Worm (Caenorhabditis elegans) whole organism, L2 larva: ENCODE data around the gene col-110.

ENCODE experiments used
- C34F6.9 ChIP-seq: fragments of 150-350 bp; optimal IDR thresholded peaks from 2 replicates; lab custom pipeline; 2014; ENCODE audit warnings: missing biosample characterization, missing genetic modification characterization
- F13H6.1 ChIP-seq: sonication (generic microtip); optimal IDR thresholded peaks from 2 replicates; lab custom pipeline; 2016; ENCODE audit warnings: missing genetic modification characterization, missing compliant biosample characterization
- R02D3.7 ChIP-seq: fragments of 150-350 bp; optimal IDR thresholded peaks from 2 replicates; lab custom pipeline; 2014; ENCODE audit warnings: missing biosample characterization, missing genetic modification characterization
- ZK546.5 ChIP-seq: sonication (generic microtip); optimal IDR thresholded peaks from 2 replicates; lab custom pipeline; 2017; ENCODE audit warnings: missing biosample characterization, missing genetic modification characterization
- alr-1 ChIP-seq: fragments of 150-350 bp; optimal IDR thresholded peaks from 2 replicates; lab custom pipeline; 2014; ENCODE audit warnings: missing biosample characterization, missing genetic modification characterization
- aly-2 ChIP-seq: fragments of 150-350 bp; optimal IDR thresholded peaks from 2 replicates; lab custom pipeline; 2014; ENCODE audit warnings: missing biosample characterization, missing genetic modification characterization
- ama-1 ChIP-seq: fragments of 150-350 bp; optimal IDR thresholded peaks from 2 replicates; lab custom pipeline; 2018; ENCODE audit warnings: inconsistent platforms
- blmp-1 ChIP-seq: sonication (generic microtip); optimal IDR thresholded peaks from 2 replicates; lab custom pipeline; 2017; ENCODE audit warnings: missing genetic modification characterization, mild to moderate bottlenecking, missing compliant biosample characterization, antibody characterized with exemption, moderate library complexity; ENCODE audit not compliant: insufficient read depth
- ceh-16 ChIP-seq: fragments of 150-350 bp; optimal IDR thresholded peaks from 2 replicates; lab custom pipeline; 2014; ENCODE audit warnings: missing biosample characterization, missing genetic modification characterization
- ceh-82 ChIP-seq: fragments of 150-350 bp; optimal IDR thresholded peaks from 2 replicates; lab custom pipeline; 2014; ENCODE audit warnings: missing biosample characterization, missing genetic modification characterization
- crh-2 ChIP-seq: sonication (generic microtip); optimal IDR thresholded peaks from 2 replicates; lab custom pipeline; 2017; ENCODE audit warnings: missing biosample characterization, missing genetic modification characterization
- dmd-4 ChIP-seq: sonication (generic microtip); optimal IDR thresholded peaks from 2 replicates; lab custom pipeline; 2017; ENCODE audit warnings: missing biosample characterization, missing genetic modification characterization
- egl-27 ChIP-seq: sonication (generic microtip); optimal IDR thresholded peaks from 3 replicates; lab custom pipeline; 2017; ENCODE audit warnings: missing biosample characterization, missing genetic modification reagents, missing genetic modification characterization
- gmeb-1 ChIP-seq: fragments of 150-350 bp; optimal IDR thresholded peaks from 2 replicates; lab custom pipeline; 2014; ENCODE audit warnings: missing biosample characterization, missing genetic modification characterization
- lin-11 ChIP-seq: fragments of 150-350 bp; sonication (generic microtip); optimal IDR thresholded peaks from 2 replicates; lab custom pipeline; 2014; ENCODE audit warnings: missing biosample characterization, missing genetic modification characterization, inconsistent platforms, mixed read lengths
- lin-13 ChIP-seq: fragments of 150-350 bp; optimal IDR thresholded peaks from 2 replicates; lab custom pipeline; 2014; ENCODE audit warnings: missing biosample characterization, missing genetic modification reagents, missing genetic modification characterization
- lsy-2 ChIP-seq, 2 experiments: fragments of 150-350 bp in 1 of 2; sonication (generic microtip) in 1 of 2; optimal IDR thresholded peaks; 2 replicates each; lab custom pipeline; 2014 to 2017; ENCODE audit warnings: missing biosample characterization in 2 of 2, missing genetic modification characterization in 2 of 2
- mab-5 ChIP-seq: fragments of 150-350 bp; optimal IDR thresholded peaks from 2 replicates; lab custom pipeline; 2014; ENCODE audit warnings: missing biosample characterization, missing genetic modification characterization
- mbf-1 ChIP-seq: sonication (generic microtip); optimal IDR thresholded peaks from 2 replicates; lab custom pipeline; 2017; ENCODE audit warnings: missing biosample characterization, missing genetic modification characterization
- mdl-1 ChIP-seq, 2 experiments: fragments of 150-350 bp in 1 of 2; sonication (generic microtip) in 1 of 2; optimal IDR thresholded peaks; 2 replicates each; lab custom pipeline; 2017; ENCODE audit warnings: missing biosample characterization in 2 of 2, missing genetic modification characterization in 2 of 2
- nhr-10 ChIP-seq: sonication (generic microtip); optimal IDR thresholded peaks from 2 replicates; lab custom pipeline; 2017; ENCODE audit warnings: missing biosample characterization, missing genetic modification characterization
- nhr-11 ChIP-seq: fragments of 150-350 bp; optimal IDR thresholded peaks from 2 replicates; lab custom pipeline; 2014; ENCODE audit warnings: missing biosample characterization, missing genetic modification characterization
- nhr-12 ChIP-seq: fragments of 150-350 bp; optimal IDR thresholded peaks from 2 replicates; lab custom pipeline; 2014; ENCODE audit warnings: missing biosample characterization, missing genetic modification characterization
- nhr-129 ChIP-seq: fragments of 150-350 bp; optimal IDR thresholded peaks from 2 replicates; lab custom pipeline; 2014; ENCODE audit warnings: missing biosample characterization, missing genetic modification characterization
- nhr-23 ChIP-seq: fragments of 150-350 bp; optimal IDR thresholded peaks from 2 replicates; lab custom pipeline; 2014; ENCODE audit warnings: missing biosample characterization, missing genetic modification reagents, missing genetic modification characterization
- nhr-237 ChIP-seq: fragments of 150-350 bp; optimal IDR thresholded peaks from 2 replicates; lab custom pipeline; 2014; ENCODE audit warnings: missing biosample characterization, missing genetic modification characterization
- nhr-25 ChIP-seq: fragments of 150-350 bp; sonication (generic microtip); optimal IDR thresholded peaks from 3 replicates; lab custom pipeline; 2014; ENCODE audit warnings: missing biosample characterization, missing genetic modification characterization
- nhr-6 ChIP-seq: fragments of 150-350 bp; optimal IDR thresholded peaks from 2 replicates; lab custom pipeline; 2014; ENCODE audit warnings: missing biosample characterization, missing genetic modification characterization
- peb-1 ChIP-seq: fragments of 150-350 bp; optimal IDR thresholded peaks from 2 replicates; lab custom pipeline; 2014; ENCODE audit warnings: missing biosample characterization, missing genetic modification characterization
- sem-4 ChIP-seq: fragments of 150-350 bp; optimal IDR thresholded peaks from 2 replicates; lab custom pipeline; 2014; ENCODE audit warnings: missing biosample characterization, missing genetic modification reagents, missing genetic modification characterization
- sma-3 ChIP-seq: sonication (generic microtip); optimal IDR thresholded peaks from 2 replicates; lab custom pipeline; 2016; ENCODE audit warnings: missing genetic modification reagents, missing genetic modification characterization, missing compliant biosample characterization
- sma-9 ChIP-seq, 2 experiments: fragments of 150-350 bp in 1 of 2; sonication (generic microtip) in 1 of 2; optimal IDR thresholded peaks; 2 replicates each; lab custom pipeline; 2014 to 2016; ENCODE audit warnings: missing genetic modification characterization in 2 of 2, mild to moderate bottlenecking in 1 of 2, missing biosample characterization in 1 of 2, missing compliant biosample characterization in 1 of 2, missing genetic modification reagents in 1 of 2, moderate library complexity in 1 of 2
- snpc-4 ChIP-seq: fragments of 150-350 bp; optimal IDR thresholded peaks from 2 replicates; lab custom pipeline; 2014; ENCODE audit warnings: missing biosample characterization, missing genetic modification characterization
- unc-39 ChIP-seq: fragments of 150-350 bp; optimal IDR thresholded peaks from 2 replicates; lab custom pipeline; 2014; ENCODE audit warnings: missing biosample characterization, missing genetic modification characterization
- unc-55 ChIP-seq: fragments of 150-350 bp; sonication (generic microtip); optimal IDR thresholded peaks from 3 replicates; lab custom pipeline; 2014; ENCODE audit warnings: missing biosample characterization, missing genetic modification reagents, missing genetic modification characterization
- unc-62 ChIP-seq: fragments of 150-350 bp; optimal IDR thresholded peaks from 2 replicates; lab custom pipeline; 2014; ENCODE audit warnings: missing biosample characterization, missing genetic modification reagents, missing genetic modification characterization
- zag-1 ChIP-seq: fragments of 150-350 bp; optimal IDR thresholded peaks from 2 replicates; lab custom pipeline; 2014; ENCODE audit warnings: missing biosample characterization, missing genetic modification characterization
- ztf-1 ChIP-seq: fragments of 200-800 bp; sonication (Bioruptor generic); conservative IDR thresholded peaks from 2 replicates; pipeline ENCODE4 v1.3.6; 2022; ENCODE audit warnings: missing genetic modification characterization, missing compliant biosample characterization
- ztf-11 ChIP-seq: sonication (generic microtip); optimal IDR thresholded peaks from 2 replicates; lab custom pipeline; 2017; ENCODE audit warnings: missing biosample characterization, missing genetic modification characterization

The col-110 gene

DNA sequence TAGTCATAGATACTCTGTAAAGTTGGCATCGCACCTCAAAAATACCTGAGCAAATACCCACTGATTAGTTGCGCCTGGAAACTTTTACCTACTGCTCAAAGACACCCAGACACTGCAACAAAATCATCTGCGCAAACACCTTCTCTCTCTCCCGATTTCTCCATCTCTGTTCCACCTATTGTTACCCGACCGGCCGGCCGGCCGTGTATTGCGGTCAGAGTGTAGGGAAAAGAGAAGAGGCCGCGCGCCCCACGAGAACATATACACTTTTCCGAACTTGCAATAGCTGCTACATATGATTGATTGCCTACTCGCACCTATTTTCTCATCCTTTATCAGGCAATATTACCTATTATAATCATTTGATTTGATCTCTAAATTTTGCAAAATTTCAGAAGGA lies 21.1 kb downstream of the col-110 start:
- no peak for TF ChIP-seq nhr-6 (tag; lab: Kevin White, UChicago)

ce11 chrIV:4587532-4587931 lies 21.9 kb downstream of the col-110 start:
- TF ChIP-seq sem-4 (tag; lab: Kevin White, UChicago): no peak
- no peak for TF ChIP-seq R02D3.7 (tag; lab: Kevin White, UChicago)
- no peak for TF ChIP-seq egl-27 (tag; lab: Kevin White, UChicago)
- no peak for TF ChIP-seq unc-55
- no peak for TF ChIP-seq ztf-11
- no peak for TF ChIP-seq unc-62 (GFP tag; lab: Kevin White, UChicago)
- no peak for TF ChIP-seq ceh-82 (tag; lab: Kevin White, UChicago)
- no peak for TF ChIP-seq dmd-4 (tag; lab: Kevin White, UChicago)
- TF ChIP-seq alr-1: no peak
- TF ChIP-seq lin-11 (tag; lab: Kevin White, UChicago): no peak
- TF ChIP-seq ZK546.5 (tag; lab: Kevin White, UChicago): no peak
- TF ChIP-seq zag-1 (tag; lab: Kevin White, UChicago): no peak
- no peak for TF ChIP-seq nhr-6 (tag; lab: Kevin White, UChicago)
- TF ChIP-seq ceh-16 (tag; lab: Kevin White, UChicago): no peak

- TF ChIP-seq C34F6.9 (tag; lab: Kevin White, UChicago): peak; percentile 54
- TF ChIP-seq mdl-1 (tag; optimal IDR thresholded peaks at IDR 0.05; lab: Kevin White, UChicago): peak in 1 of 2 experiments; percentile 63
- no peak for TF ChIP-seq nhr-25
- TF ChIP-seq lsy-2 (tag; optimal IDR thresholded peaks at IDR 0.05; lab: Kevin White, UChicago): peak in 1 of 2 experiments; percentile 48
- peak; percentile 6 for TF ChIP-seq nhr-6 (tag; lab: Kevin White, UChicago)
- peak; percentile 58 for TF ChIP-seq nhr-129 (tag; lab: Kevin White, UChicago)
- peak; percentile 53 for TF ChIP-seq zag-1 (tag; lab: Kevin White, UChicago)
- no peak for TF ChIP-seq ZK546.5 (tag; lab: Kevin White, UChicago)
- TF ChIP-seq lin-13: no peak
- TF ChIP-seq sma-9 (GFP tag; optimal IDR thresholded peaks at IDR 0.05; lab: Kevin White, UChicago): peak; percentile 18
- no peak for TF ChIP-seq sma-9 (tag; optimal IDR thresholded peaks at IDR 0.05; lab: Kevin White, UChicago)
- TF ChIP-seq peb-1 (tag; lab: Kevin White, UChicago): no peak
- no peak for TF ChIP-seq nhr-12 (tag; lab: Kevin White, UChicago)
- TF ChIP-seq sem-4 (tag; lab: Kevin White, UChicago): peak; percentile 76
- TF ChIP-seq dmd-4 (tag; lab: Kevin White, UChicago): no peak
- no peak for TF ChIP-seq unc-62 (GFP tag; lab: Kevin White, UChicago)
- no peak for TF ChIP-seq mbf-1 (tag; lab: Kevin White, UChicago)
- no peak for TF ChIP-seq nhr-11 (tag; lab: Kevin White, UChicago)
- TF ChIP-seq, all 48 proteins: peak for 8
These were observed 23.5 kb downstream of the col-110 start for ce11 chrIV:4585991-4586390.

- TF ChIP-seq unc-39 (tag; lab: Kevin White, UChicago) (no peak), aly-2 (tag; lab: Kevin White, UChicago) (no peak), ztf-1 (GFP tag; lab: Robert Waterston, UW) (no peak), dmd-4 (tag; lab: Kevin White, UChicago) (no peak)
These were observed 30.0 kb downstream of the col-110 start for ce11 chrIV:4579472-4579871.

- no peak for TF ChIP-seq nhr-10 (tag; lab: Kevin White, UChicago)
- no peak for TF ChIP-seq nhr-129 (tag; lab: Kevin White, UChicago)
- no peak for TF ChIP-seq nhr-25
- TF ChIP-seq F13H6.1 (tag; lab: Kevin White, UChicago): no peak
- TF ChIP-seq nhr-12 (tag; lab: Kevin White, UChicago): no peak
- TF ChIP-seq ztf-11: no peak
- TF ChIP-seq lsy-2 (tag; optimal IDR thresholded peaks at IDR 0.05; lab: Kevin White, UChicago): peak in 1 of 2 experiments; percentile 4
- TF ChIP-seq unc-55: peak; percentile 61
- TF ChIP-seq snpc-4 (tag; lab: Kevin White, UChicago): no peak
- TF ChIP-seq ZK546.5 (tag; lab: Kevin White, UChicago): no peak
- TF ChIP-seq alr-1: no peak
- TF ChIP-seq lin-13: no peak
- TF ChIP-seq, all 48 proteins: peak for 2
These were observed 32.6 kb downstream of the col-110 start for ce11 chrIV:4576847-4577246.

DNA sequence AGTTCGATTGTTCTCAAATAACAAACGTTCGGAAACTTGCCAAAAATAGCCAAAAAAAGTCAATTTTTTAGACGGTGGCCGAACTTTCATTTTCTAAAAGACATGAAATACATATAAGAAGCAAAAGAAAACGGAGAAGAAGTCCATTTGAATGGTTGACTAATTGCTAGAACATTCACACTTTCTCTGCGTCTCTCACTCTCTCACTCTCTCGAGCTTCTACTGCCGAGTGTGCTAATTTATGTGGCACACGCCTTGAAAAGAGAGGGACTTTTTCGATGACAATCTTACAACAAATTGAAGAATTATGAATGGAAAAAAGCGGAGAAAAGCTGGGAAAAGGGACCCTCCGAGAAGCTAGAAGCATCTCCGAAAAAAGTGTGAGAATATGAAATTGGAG lies 35.4 kb downstream of the col-110 start:
- TF ChIP-seq ztf-1 (GFP tag; lab: Robert Waterston, UW): no peak
- TF ChIP-seq sma-9 (GFP tag; optimal IDR thresholded peaks at IDR 0.05; lab: Kevin White, UChicago): no peak
- TF ChIP-seq sma-9 (tag; optimal IDR thresholded peaks at IDR 0.05; lab: Kevin White, UChicago): no peak
- TF ChIP-seq unc-55: peak; percentile 8
- TF ChIP-seq alr-1: no peak
- TF ChIP-seq gmeb-1: no peak
- TF ChIP-seq ztf-11: no peak
- no peak for TF ChIP-seq dmd-4 (tag; lab: Kevin White, UChicago)
- TF ChIP-seq snpc-4 (tag; lab: Kevin White, UChicago): no peak
- TF ChIP-seq nhr-237 (tag; lab: Kevin White, UChicago): no peak
- peak; percentile 22 for TF ChIP-seq mab-5 (tag; lab: Kevin White, UChicago)
- no peak for TF ChIP-seq sem-4 (tag; lab: Kevin White, UChicago)
- no peak for TF ChIP-seq sma-3 (GFP tag; lab: Kevin White, UChicago)
- no peak for TF ChIP-seq nhr-129 (tag; lab: Kevin White, UChicago)
- TF ChIP-seq blmp-1 (tag; lab: Kevin White, UChicago): no peak
- TF ChIP-seq crh-2 (tag; lab: Kevin White, UChicago): peak; percentile 34
- no peak for TF ChIP-seq nhr-12 (tag; lab: Kevin White, UChicago)
- TF ChIP-seq ama-1 (lab: Kevin White, UChicago): no peak
- TF ChIP-seq nhr-23: no peak
- no peak for TF ChIP-seq zag-1 (tag; lab: Kevin White, UChicago)
- peak; percentile 6 for TF ChIP-seq C34F6.9 (tag; lab: Kevin White, UChicago)
- no peak for TF ChIP-seq mdl-1 (tag; optimal IDR thresholded peaks at IDR 0.05; lab: Kevin White, UChicago)
- TF ChIP-seq ZK546.5 (tag; lab: Kevin White, UChicago): no peak
